Fruit fly (Drosophila melanogaster) whole organism, embryonic: ENCODE measurements around the gene Tlk.

Experiments used
- ATbp ChIP-seq: fragments of 200-800 bp; sonication (Bioruptor generic); optimal IDR thresholded peaks from 2 replicates; lab custom pipeline; 2017; ENCODE audit warnings: missing biosample characterization, mild to moderate bottlenecking, missing genetic modification characterization, missing genetic modification reagents
- CG11560 ChIP-seq: fragments of 200-800 bp; sonication (Bioruptor generic); IDR thresholded peaks from 3 replicates; pipeline ENCODE4 v1.3.6; 2022; ENCODE audit warnings: missing biosample characterization, missing genetic modification characterization
- CG13424 ChIP-seq: fragments of 200-800 bp; sonication (Bioruptor generic); optimal IDR thresholded peaks from 2 replicates; lab custom pipeline; 2019; ENCODE audit warnings: missing biosample characterization, mild to moderate bottlenecking, missing genetic modification characterization, moderate library complexity
- CG14050 ChIP-seq: fragments of 200-800 bp; sonication (Bioruptor generic); IDR thresholded peaks from 3 replicates; pipeline ENCODE4 v1.3.6; 2022; ENCODE audit warnings: missing biosample characterization, missing genetic modification characterization
- CG18599 ChIP-seq: fragments of 200-800 bp; sonication (Bioruptor generic); optimal IDR thresholded peaks from 3 replicates; lab custom pipeline; 2017; ENCODE audit warnings: missing biosample characterization, missing genetic modification characterization, mild to moderate bottlenecking, moderate library complexity, missing genetic modification reagents
- CG18619 ChIP-seq: fragments of 200-800 bp; sonication (Bioruptor generic); optimal IDR thresholded peaks from 3 replicates; lab custom pipeline; 2017; ENCODE audit warnings: missing biosample characterization, mild to moderate bottlenecking, missing genetic modification characterization
- CG3065 ChIP-seq: fragments of 200-800 bp; sonication (Bioruptor generic); optimal IDR thresholded peaks from 2 replicates; lab custom pipeline; 2016; ENCODE audit warnings: missing biosample characterization, missing genetic modification characterization
- CG3281 ChIP-seq: fragments of 200-800 bp; sonication (Bioruptor generic); optimal IDR thresholded peaks from 3 replicates; lab custom pipeline; 2017; ENCODE audit warnings: missing biosample characterization, mild to moderate bottlenecking, missing genetic modification characterization
- CG34224 ChIP-seq: fragments of 200-800 bp; sonication (Bioruptor generic); IDR thresholded peaks from 3 replicates; pipeline ENCODE4 v1.3.6; 2022; ENCODE audit warnings: missing biosample characterization, missing genetic modification characterization; ENCODE audit not compliant: partially characterized antibody
- CG4707 ChIP-seq: fragments of 200-800 bp; sonication (Bioruptor generic); optimal IDR thresholded peaks from 2 replicates; lab custom pipeline; 2018; ENCODE audit warnings: missing biosample characterization, mild to moderate bottlenecking, missing genetic modification characterization, moderate library complexity
- CG5180 ChIP-seq: fragments of 200-800 bp; sonication (Bioruptor generic); optimal IDR thresholded peaks from 3 replicates; lab custom pipeline; 2017; ENCODE audit warnings: missing biosample characterization, missing genetic modification characterization, mild to moderate bottlenecking, moderate library complexity, missing genetic modification reagents
- CG6175 ChIP-seq: fragments of 200-800 bp; sonication (Bioruptor generic); IDR thresholded peaks from 3 replicates; pipeline ENCODE4 v1.3.6; 2022; ENCODE audit warnings: missing biosample characterization, missing genetic modification characterization
- CG7271 ChIP-seq: fragments of 200-800 bp; sonication (Bioruptor generic); optimal IDR thresholded peaks from 2 replicates; lab custom pipeline; 2018; ENCODE audit warnings: missing biosample characterization, mild to moderate bottlenecking, missing genetic modification characterization, moderate library complexity
- CG8281 ChIP-seq: fragments of 200-800 bp; sonication (Bioruptor generic); optimal IDR thresholded peaks from 2 replicates; lab custom pipeline; 2018; ENCODE audit warnings: missing biosample characterization, mild to moderate bottlenecking, missing genetic modification characterization, moderate library complexity
- CG9215 ChIP-seq: fragments of 200-800 bp; sonication (Bioruptor generic); IDR thresholded peaks from 2 replicates; pipeline ENCODE4 v1.3.6; 2022; ENCODE audit warnings: missing biosample characterization, missing genetic modification characterization
- Dek ChIP-seq: fragments of 200-800 bp; sonication (Bioruptor generic); optimal IDR thresholded peaks from 3 replicates; lab custom pipeline; 2019; ENCODE audit warnings: missing biosample characterization, mild to moderate bottlenecking, missing genetic modification characterization, moderate library complexity
- Drgx ChIP-seq: fragments of 200-800 bp; sonication (Bioruptor generic); IDR thresholded peaks from 2 replicates; pipeline ENCODE4 v1.3.6; 2022; ENCODE audit warnings: missing biosample characterization, missing genetic modification characterization
- Ets65A ChIP-seq: fragments of 200-800 bp; sonication (Bioruptor generic); peaks from one replicate; lab custom pipeline; 2016; ENCODE audit warnings: missing biosample characterization, missing genetic modification characterization
- Fer3 ChIP-seq: fragments of 200-800 bp; sonication (Bioruptor generic); optimal IDR thresholded peaks from 2 replicates; lab custom pipeline; 2018; ENCODE audit warnings: missing biosample characterization, mild to moderate bottlenecking, missing genetic modification characterization, moderate library complexity
- HLH3B ChIP-seq: fragments of 200-800 bp; sonication (Bioruptor generic); IDR thresholded peaks from 2 replicates; pipeline ENCODE4 v1.3.6; 2022; ENCODE audit warnings: missing biosample characterization, missing genetic modification characterization
- HLH54F ChIP-seq: fragments of 200-800 bp; sonication (Bioruptor generic); optimal IDR thresholded peaks from 3 replicates; lab custom pipeline; 2016; ENCODE audit warnings: missing biosample characterization, missing genetic modification characterization
- Hand ChIP-seq: fragments of 200-800 bp; sonication (Bioruptor generic); optimal IDR thresholded peaks from 2 replicates; lab custom pipeline; 2017; ENCODE audit warnings: mild to moderate bottlenecking, missing biosample characterization, missing genetic modification reagents, missing genetic modification characterization
- Hmx ChIP-seq: fragments of 200-800 bp; sonication (Bioruptor generic); optimal IDR thresholded peaks from 2 replicates; lab custom pipeline; 2016; ENCODE audit warnings: missing biosample characterization, missing genetic modification characterization
- Nf-YA ChIP-seq: fragments of 200-800 bp; sonication (Bioruptor generic); IDR thresholded peaks from 2 replicates; pipeline ENCODE4 v1.3.6; 2022; ENCODE audit warnings: missing biosample characterization, missing genetic modification characterization
- Rx ChIP-seq: fragments of 200-800 bp; sonication (Bioruptor generic); IDR thresholded peaks from 2 replicates; pipeline ENCODE4 v1.3.6; 2022; ENCODE audit warnings: missing biosample characterization, missing genetic modification characterization
- Trl ChIP-seq, 3 experiments: fragments of >200 bp in 2 of 3; fragments of 200-800 bp in 1 of 3; sonication (Bioruptor generic) in 1 of 3; optimal IDR thresholded peaks; 2 replicates in 1 of 3; 3 replicates in 2 of 3; lab custom pipeline; 2016 to 2017; ENCODE audit warnings: missing biosample characterization in 1 of 3, missing genetic modification characterization in 1 of 3
- amos ChIP-seq: fragments of 200-800 bp; sonication (Bioruptor generic); IDR thresholded peaks from 2 replicates; pipeline ENCODE4 v1.3.6; 2022; ENCODE audit warnings: missing biosample characterization, missing genetic modification characterization; ENCODE audit not compliant: partially characterized antibody
- aop ChIP-seq: fragments of 200-800 bp; sonication (Bioruptor generic); IDR thresholded peaks from 2 replicates; pipeline ENCODE4 v1.3.6; 2022; ENCODE audit warnings: missing biosample characterization, missing genetic modification characterization
- ato ChIP-seq: fragments of 200-800 bp; sonication (Bioruptor generic); IDR thresholded peaks from 2 replicates; pipeline ENCODE4 v1.3.6; 2022; ENCODE audit warnings: missing biosample characterization, missing genetic modification characterization; ENCODE audit not compliant: partially characterized antibody
- cg ChIP-seq: fragments of 200-800 bp; sonication (Bioruptor generic); optimal IDR thresholded peaks from 3 replicates; lab custom pipeline; 2019; ENCODE audit warnings: missing biosample characterization, mild to moderate bottlenecking, missing genetic modification characterization, moderate library complexity
- chn ChIP-seq: fragments of 200-800 bp; sonication (Bioruptor generic); optimal IDR thresholded peaks from 2 replicates; lab custom pipeline; 2016; ENCODE audit warnings: missing biosample characterization, missing genetic modification characterization
- da ChIP-seq: fragments of 200-800 bp; sonication (Bioruptor generic); optimal IDR thresholded peaks from 2 replicates; lab custom pipeline; 2016; ENCODE audit warnings: missing biosample characterization, missing genetic modification characterization
- dimm ChIP-seq: fragments of 200-800 bp; sonication (Bioruptor generic); IDR thresholded peaks from 2 replicates; pipeline ENCODE4 v1.3.6; 2022; ENCODE audit warnings: missing biosample characterization, missing genetic modification characterization
- ind ChIP-seq: fragments of 200-800 bp; sonication (Bioruptor generic); optimal IDR thresholded peaks from 3 replicates; lab custom pipeline; 2016; ENCODE audit warnings: missing biosample characterization, missing genetic modification characterization
- inv ChIP-seq: fragments of 200-800 bp; sonication (Bioruptor generic); IDR thresholded peaks from 2 replicates; pipeline ENCODE4 v1.3.6; 2022; ENCODE audit warnings: missing biosample characterization, missing genetic modification characterization; ENCODE audit not compliant: partially characterized antibody
- nerfin-1 ChIP-seq: fragments of 200-800 bp; sonication (Bioruptor generic); optimal IDR thresholded peaks from 3 replicates; lab custom pipeline; 2019; ENCODE audit warnings: missing biosample characterization, mild to moderate bottlenecking, missing genetic modification characterization, moderate library complexity
- nmo ChIP-seq: fragments of 200-800 bp; sonication (Bioruptor generic); optimal IDR thresholded peaks from 2 replicates; lab custom pipeline; 2018; ENCODE audit warnings: missing biosample characterization, mild to moderate bottlenecking, missing genetic modification characterization, moderate library complexity
- onecut ChIP-seq: fragments of 200-800 bp; sonication (Bioruptor generic); IDR thresholded peaks from 2 replicates; pipeline ENCODE4 v1.3.6; 2022; ENCODE audit warnings: missing biosample characterization, missing genetic modification characterization
- pfk ChIP-seq: fragments of 200-800 bp; sonication (Bioruptor generic); optimal IDR thresholded peaks from 2 replicates; lab custom pipeline; 2018; ENCODE audit warnings: missing biosample characterization, mild to moderate bottlenecking, missing genetic modification characterization, moderate library complexity
- prd ChIP-seq, 3 experiments: fragments of >200 bp in 2 of 3; fragments of 200-800 bp in 1 of 3; sonication (Bioruptor generic) in 1 of 3; optimal IDR thresholded peaks in 2 of 3; IDR thresholded peaks in 1 of 3; 2 replicates in 2 of 3; 3 replicates in 1 of 3; pipeline versions ENCODE4 v1.3.6 to Lab custom; 2017 to 2022; ENCODE audit warnings: missing biosample characterization in 1 of 3, missing genetic modification characterization in 1 of 3
- psq ChIP-seq: fragments of 200-800 bp; sonication (Bioruptor generic); optimal IDR thresholded peaks from 2 replicates; lab custom pipeline; 2017; ENCODE audit warnings: missing biosample characterization, missing genetic modification characterization
- shn ChIP-seq: fragments of 200-800 bp; sonication (Bioruptor generic); optimal IDR thresholded peaks from 3 replicates; lab custom pipeline; 2016; ENCODE audit warnings: missing biosample characterization, missing genetic modification characterization
- sob ChIP-seq: fragments of 200-800 bp; sonication (Bioruptor generic); IDR thresholded peaks from 2 replicates; pipeline ENCODE4 v1.3.6; 2022; ENCODE audit warnings: missing biosample characterization, missing genetic modification characterization
- sqz ChIP-seq: fragments of 200-800 bp; sonication (Bioruptor generic); optimal IDR thresholded peaks from 3 replicates; lab custom pipeline; 2018; ENCODE audit warnings: missing biosample characterization, mild to moderate bottlenecking, missing genetic modification characterization
- tio ChIP-seq: fragments of 200-800 bp; sonication (Bioruptor generic); optimal IDR thresholded peaks from 2 replicates; lab custom pipeline; 2017; ENCODE audit warnings: missing biosample characterization, missing genetic modification characterization, inconsistent platforms
- trh ChIP-seq: fragments of 200-800 bp; sonication (Bioruptor generic); optimal IDR thresholded peaks from 2 replicates; lab custom pipeline; 2016; ENCODE audit warnings: missing biosample characterization, missing genetic modification characterization
- usp ChIP-seq: fragments of >200 bp; optimal IDR thresholded peaks from 2 replicates; lab custom pipeline; 2017; ENCODE audit warnings: missing biosample characterization, missing genetic modification characterization

The Tlk gene

DNA sequence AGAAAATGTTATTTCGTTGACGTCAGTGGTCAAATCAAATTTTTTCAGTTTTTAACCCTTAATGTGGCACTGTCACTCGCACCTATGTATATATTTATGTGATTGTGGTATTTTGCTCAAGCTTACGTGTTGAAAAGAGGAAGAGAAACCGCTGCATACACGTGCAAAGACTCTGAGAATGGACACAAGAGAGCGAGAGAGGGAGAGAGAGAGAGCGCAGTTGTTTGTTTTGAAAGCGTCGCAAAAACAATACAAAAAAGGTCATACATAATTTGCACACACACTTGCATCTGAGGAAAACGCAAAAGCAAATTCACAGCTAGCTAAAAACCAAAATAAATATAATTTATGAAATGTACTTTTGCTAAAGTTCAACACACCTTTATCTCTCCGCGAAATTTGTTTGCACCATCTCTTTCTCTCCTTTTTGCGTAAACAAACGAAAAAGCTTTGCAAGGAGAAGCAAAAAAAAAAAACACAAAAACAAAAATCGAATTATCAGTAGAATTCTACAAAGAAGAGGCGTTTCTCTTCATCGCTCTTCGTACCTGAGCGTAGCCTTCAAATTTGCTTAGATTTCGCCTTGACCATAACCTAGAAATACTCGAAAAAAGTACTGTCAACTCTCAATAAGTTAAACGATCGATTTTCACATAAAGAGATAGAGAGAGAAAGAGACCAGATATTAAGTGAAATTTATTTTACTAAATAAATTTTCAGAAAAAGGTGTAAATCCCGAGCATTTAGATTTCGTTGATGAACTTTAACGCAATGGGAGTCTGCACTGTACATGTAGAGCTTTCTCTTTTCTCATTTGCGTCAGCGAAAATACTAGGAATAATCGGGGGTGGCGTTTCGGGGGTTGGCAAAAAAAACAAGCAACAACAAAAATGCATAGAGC, 47.5 kb upstream of the Tlk start (continued):
- TF ChIP-seq CG3281 (GFP tag; lab: Kevin White, UChicago) (peak; percentile 59), CG7271 (tag; lab: Kevin White, UChicago) (no peak), CG6175 (peak; percentile 55; the same call in 2 of the 3 replicates), nmo (peak; percentile 10), aop (GFP tag; lab: Robert Waterston, UW) (no peak), shn (GFP tag; lab: Kevin White, UChicago) (no peak), CG13424 (tag; lab: Kevin White, UChicago) (peak; percentile 9), Rx (GFP tag; lab: Robert Waterston, UW) (peak; percentile 37), onecut (no peak), nerfin-1 (no peak), CG4707 (no peak), CG8281 (tag; lab: Kevin White, UChicago) (no peak), inv (GFP tag; lab: Robert Waterston, UW) (no peak), CG5180 (no peak), CG3065 (GFP tag; lab: Kevin White, UChicago) (no peak), HLH3B (peak; percentile 18; the same call in 1 of the 2 replicates), CG34224 (GFP tag; lab: Robert Waterston, UW) (no peak), psq (GFP tag; lab: Kevin White, UChicago) (no peak), ato (no peak), da (GFP tag; lab: Kevin White, UChicago) (no peak), CG11560 (tag; lab: Robert Waterston, UW) (peak; percentile 11; the same call in 1 of the 3 replicates), Nf-YA (GFP tag; lab: Robert Waterston, UW) (0 out of 2 replicates have a peak, but pooled peaks have one; percentile 5), prd (optimal IDR thresholded peaks at IDR 0.05; lab: Kevin White, UChicago) (no peak), prd (GFP tag; IDR thresholded peaks at IDR 0.05; lab: Robert Waterston, UW) (peak; percentile 64; the same call in 2 of the 3 replicates), amos (GFP tag; lab: Robert Waterston, UW) (no peak), Hmx (GFP tag; lab: Kevin White, UChicago) (peak; percentile 39), chn (GFP tag; lab: Kevin White, UChicago) (peak; percentile 2), pfk (GFP tag; lab: Kevin White, UChicago) (no peak), ATbp (GFP tag; lab: Kevin White, UChicago) (no peak), dimm (GFP tag; lab: Robert Waterston, UW) (no peak), Hand (peak; percentile 23), Ets65A (GFP tag; lab: Kevin White, UChicago) (peak; percentile 80), Fer3 (peak; percentile 39), Trl (optimal IDR thresholded peaks at IDR 0.05; lab: Kevin White, UChicago) (peak; percentile 87 to 99), Trl (GFP tag; optimal IDR thresholded peaks at IDR 0.05; lab: Kevin White, UChicago) (no peak), Drgx (GFP tag; lab: Robert Waterston, UW) (peak; percentile 65), cg (GFP tag; lab: Kevin White, UChicago) (peak; percentile 57), sob (GFP tag; lab: Robert Waterston, UW) (peak; percentile 53), CG9215 (peak; percentile 74), CG14050 (peak; percentile 30; the same call in 2 of the 3 replicates), usp (no peak), Dek (tag; lab: Kevin White, UChicago) (peak; percentile 59), sqz (no peak), tio (GFP tag; lab: Kevin White, UChicago) (peak; percentile 21), ind (GFP tag; lab: Kevin White, UChicago) (peak; percentile 25), CG18599 (GFP tag; lab: Kevin White, UChicago) (peak; percentile 86), trh (GFP tag; lab: Kevin White, UChicago) (no peak), HLH54F (GFP tag; lab: Kevin White, UChicago) (peak; percentile 50), CG18619 (GFP tag; lab: Kevin White, UChicago) (peak; percentile 31)
